Worm (Caenorhabditis elegans): Measurements from ENCODE around the gene frpr-12.

ce11 chrV:8935104-8935503 is 32.3 kb downstream of the frpr-12 start:
- TF ChIP-seq ama-1 (optimal IDR thresholded peaks at IDR 0.05) (no peak), ets-7 (tag; optimal IDR thresholded peaks at IDR 0.05) (no peak), hnd-1 (tag; optimal IDR thresholded peaks at IDR 0.05) (no peak), ceh-13 (GFP tag; optimal IDR thresholded peaks at IDR 0.05) (no peak), tra-4 (tag; optimal IDR thresholded peaks at IDR 0.05) (no peak), tbx-37 (GFP tag; conservative IDR thresholded peaks at IDR 0.05) (no peak), flt-1 (GFP tag; IDR thresholded peaks at IDR 0.05) (no peak), F13C5.2 (tag; optimal IDR thresholded peaks at IDR 0.05) (no peak), aly-1 (tag; optimal IDR thresholded peaks at IDR 0.05) (no peak), pes-1 (GFP tag; IDR thresholded peaks at IDR 0.05) (no peak), ceh-36 (tag; optimal IDR thresholded peaks at IDR 0.05) (no peak), hmbx-1 (tag; optimal IDR thresholded peaks at IDR 0.05) (no peak)

Measured in whole organism, early embryonic.